Worm (Caenorhabditis elegans) whole organism, early embryonic: ENCODE results near the gene cux-7.
A peak's percentile ranks its signal among the peaks of the same experiment; 100 is the strongest.

Experiments
- B0310.2 ChIP-seq: sonication (generic microtip); optimal IDR thresholded peaks from 2 replicates; lab custom pipeline; 2016; ENCODE audit warnings: mild to moderate bottlenecking, missing genetic modification characterization, missing compliant biosample characterization
- F13C5.2 ChIP-seq: sonication (generic microtip); optimal IDR thresholded peaks from 2 replicates; lab custom pipeline; 2017; ENCODE audit warnings: mild to moderate bottlenecking, missing genetic modification characterization, inconsistent platforms, missing compliant biosample characterization
- aly-1 ChIP-seq: sonication (generic microtip); optimal IDR thresholded peaks from 2 replicates; lab custom pipeline; 2016; ENCODE audit warnings: missing genetic modification characterization, missing compliant biosample characterization
- ama-1 ChIP-seq: fragments of 150-350 bp; optimal IDR thresholded peaks from 2 replicates; lab custom pipeline; 2014
- ceh-13 ChIP-seq: fragments of 200-800 bp; sonication (Bioruptor generic); optimal IDR thresholded peaks from 2 replicates; lab custom pipeline; 2018; ENCODE audit warnings: mild to moderate bottlenecking, missing genetic modification characterization, missing compliant biosample characterization
- ceh-36 ChIP-seq: sonication (generic microtip); optimal IDR thresholded peaks from 2 replicates; lab custom pipeline; 2016; ENCODE audit warnings: missing genetic modification characterization, inconsistent platforms, missing compliant biosample characterization
- ets-7 ChIP-seq: sonication (generic microtip); optimal IDR thresholded peaks from 2 replicates; lab custom pipeline; 2016; ENCODE audit warnings: missing genotype, missing genetic modification characterization, missing compliant biosample characterization
- flt-1 ChIP-seq: fragments of 200-800 bp; sonication (Bioruptor generic); IDR thresholded peaks from 2 replicates; pipeline ENCODE4 v1.3.6; 2022; ENCODE audit warnings: missing genetic modification characterization, missing compliant biosample characterization
- hmbx-1 ChIP-seq: sonication (generic microtip); optimal IDR thresholded peaks from 2 replicates; lab custom pipeline; 2016; ENCODE audit warnings: mild to moderate bottlenecking, missing genetic modification characterization, missing compliant biosample characterization
- hmg-4 ChIP-seq: fragments of 200-800 bp; sonication (Bioruptor generic); optimal IDR thresholded peaks from 2 replicates; lab custom pipeline; 2018; ENCODE audit warnings: mild to moderate bottlenecking, missing genetic modification characterization, missing compliant biosample characterization
- hnd-1 ChIP-seq: sonication (generic microtip); optimal IDR thresholded peaks from 2 replicates; lab custom pipeline; 2016; ENCODE audit warnings: missing genetic modification characterization, missing compliant biosample characterization
- pes-1 ChIP-seq: fragments of 200-800 bp; sonication (Bioruptor generic); IDR thresholded peaks from 2 replicates; pipeline ENCODE4 v1.3.6; 2022; ENCODE audit warnings: missing genetic modification reagents, missing genetic modification characterization, missing compliant biosample characterization
- scrt-1 ChIP-seq: fragments of 200-800 bp; sonication (Bioruptor generic); IDR thresholded peaks from 2 replicates; pipeline ENCODE4 v1.3.6; 2022; ENCODE audit warnings: missing genetic modification characterization, missing compliant biosample characterization
- sea-1 ChIP-seq: fragments of 200-800 bp; sonication (Bioruptor generic); conservative IDR thresholded peaks from 2 replicates; pipeline ENCODE4 v1.3.6; 2022; ENCODE audit warnings: missing genetic modification characterization, missing compliant biosample characterization
- tbx-11 ChIP-seq: fragments of 200-800 bp; sonication (Bioruptor generic); IDR thresholded peaks from 2 replicates; pipeline ENCODE4 v1.3.6; 2022; ENCODE audit warnings: missing genetic modification characterization, missing compliant biosample characterization
- tbx-37 ChIP-seq: fragments of 200-800 bp; sonication (Bioruptor generic); conservative IDR thresholded peaks from 2 replicates; pipeline ENCODE4 v1.3.6; 2022; ENCODE audit warnings: missing genetic modification reagents, missing genetic modification characterization, missing compliant biosample characterization
- tra-4 ChIP-seq: sonication (generic microtip); optimal IDR thresholded peaks from 2 replicates; lab custom pipeline; 2017; ENCODE audit warnings: missing genetic modification characterization, missing compliant biosample characterization

Gene cux-7

DNA sequence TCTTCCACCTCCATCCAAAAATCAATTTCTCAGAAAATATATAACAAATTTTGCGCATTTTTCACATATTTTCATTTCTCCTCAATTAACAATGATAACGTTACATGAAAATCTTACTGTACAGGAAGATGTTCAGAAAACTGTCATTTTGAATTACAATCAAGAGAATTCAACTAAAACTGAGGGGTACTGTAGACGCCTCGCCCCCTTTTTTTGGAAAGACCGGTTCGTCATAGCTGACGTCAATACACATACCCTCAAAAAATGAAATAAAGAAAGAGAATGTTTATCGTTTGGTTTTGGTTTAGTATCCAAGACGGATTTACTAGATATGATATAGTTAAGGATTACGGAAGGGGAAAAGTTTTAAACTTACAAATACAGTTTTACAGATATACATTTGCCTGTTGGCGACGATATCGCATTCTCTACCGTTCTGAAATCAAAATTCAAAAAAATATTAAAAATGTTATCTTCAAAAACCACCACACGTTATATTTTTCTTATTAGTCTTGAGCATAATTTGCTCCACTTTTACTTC lies 37.4 kb upstream of the cux-7 start:
- TF ChIP-seq tra-4 (tag; lab: Kevin White, UChicago) (no peak), hmbx-1 (tag; lab: Kevin White, UChicago) (no peak), pes-1 (GFP tag; lab: Robert Waterston, UW) (no peak), ama-1 (lab: Kevin White, UChicago) (no peak), ets-7 (tag; lab: Kevin White, UChicago) (no peak), flt-1 (GFP tag; lab: Robert Waterston, UW) (no peak), F13C5.2 (tag; lab: Kevin White, UChicago) (no peak), tbx-11 (GFP tag; lab: Robert Waterston, UW) (no peak), B0310.2 (tag; lab: Kevin White, UChicago) (no peak), hmg-4 (GFP tag; lab: Kevin White, UChicago) (no peak), ceh-13 (GFP tag; lab: Kevin White, UChicago) (no peak), scrt-1 (GFP tag; lab: Robert Waterston, UW) (no peak), aly-1 (tag; lab: Kevin White, UChicago) (no peak), tbx-37 (no peak), sea-1 (no peak), ceh-36 (tag; lab: Kevin White, UChicago) (no peak), hnd-1 (tag; lab: Kevin White, UChicago) (no peak)

DNA sequence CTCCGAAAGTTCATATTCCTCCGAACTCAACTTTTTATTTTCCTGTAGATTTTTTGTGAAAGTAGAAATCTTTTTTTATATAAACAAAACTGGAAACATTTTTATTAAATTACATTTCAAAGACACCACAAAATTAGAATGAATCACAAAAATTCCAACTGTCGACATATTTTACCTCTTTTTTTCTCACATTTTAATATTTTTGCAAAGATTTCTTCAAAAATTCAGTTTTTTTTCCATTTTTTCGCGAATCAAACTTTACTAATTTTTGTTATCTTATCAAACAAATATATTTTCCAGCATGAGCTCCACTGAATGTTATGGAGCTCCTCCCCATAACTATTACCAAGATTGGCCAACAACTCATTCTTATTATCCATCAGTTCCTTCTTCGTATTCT lies 34.7 kb upstream of the cux-7 start, which contains the start of gene ceh-13:
Gene ceh-13, plus strand, starts transcription at position 301 of the 400 bp plus-strand sequence.
- TF ChIP-seq B0310.2 (tag; lab: Kevin White, UChicago) (no peak), pes-1 (GFP tag; lab: Robert Waterston, UW) (no peak), ama-1 (lab: Kevin White, UChicago) (no peak), sea-1 (no peak)

DNA sequence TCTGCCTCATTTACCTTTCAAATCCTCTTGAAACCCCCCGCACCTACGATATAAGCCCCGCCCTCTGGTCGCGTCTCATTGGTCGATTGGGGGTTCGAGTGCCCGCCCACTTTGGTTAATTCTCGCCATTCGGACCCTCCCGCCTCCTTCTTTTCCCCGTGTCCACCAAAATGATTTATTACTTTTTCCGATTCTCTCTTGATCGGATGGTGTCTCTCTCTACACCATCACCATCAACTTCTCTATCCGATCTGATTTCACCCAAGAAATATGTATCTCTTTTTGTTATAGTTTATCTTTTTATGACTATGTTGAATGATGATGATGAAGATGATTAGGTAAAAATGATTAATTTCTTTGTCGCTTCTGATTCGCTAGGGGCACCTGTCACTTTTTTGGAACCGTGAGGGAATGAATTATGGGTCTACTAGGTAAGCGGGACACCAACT lies 34.1 kb upstream of the cux-7 start:
- no peak for TF ChIP-seq F13C5.2 (tag; lab: Kevin White, UChicago)
- no peak for TF ChIP-seq pes-1 (GFP tag; lab: Robert Waterston, UW)
- TF ChIP-seq tbx-37, result no peak
- TF ChIP-seq hmg-4 (GFP tag; lab: Kevin White, UChicago), result peak; percentile 32
- peak; percentile 61 for TF ChIP-seq ceh-13 (GFP tag; lab: Kevin White, UChicago)
- TF ChIP-seq scrt-1 (GFP tag; lab: Robert Waterston, UW), result no peak
- TF ChIP-seq tbx-11 (GFP tag; lab: Robert Waterston, UW), result 0 out of 2 replicates have a peak, but pooled peaks have one; percentile 40
- 0 out of 2 replicates have a peak, but pooled peaks have one; percentile 45 for TF ChIP-seq sea-1
- no peak for TF ChIP-seq ceh-36 (tag; lab: Kevin White, UChicago)
- TF ChIP-seq ets-7 (tag; lab: Kevin White, UChicago), result no peak
- TF ChIP-seq tra-4 (tag; lab: Kevin White, UChicago), result no peak
- TF ChIP-seq hnd-1 (tag; lab: Kevin White, UChicago), result no peak
- TF ChIP-seq hmbx-1 (tag; lab: Kevin White, UChicago), result no peak
- TF ChIP-seq ama-1 (lab: Kevin White, UChicago), result no peak
- no peak for TF ChIP-seq B0310.2 (tag; lab: Kevin White, UChicago)
- no peak for TF ChIP-seq aly-1 (tag; lab: Kevin White, UChicago)
- no peak for TF ChIP-seq flt-1 (GFP tag; lab: Robert Waterston, UW)

DNA sequence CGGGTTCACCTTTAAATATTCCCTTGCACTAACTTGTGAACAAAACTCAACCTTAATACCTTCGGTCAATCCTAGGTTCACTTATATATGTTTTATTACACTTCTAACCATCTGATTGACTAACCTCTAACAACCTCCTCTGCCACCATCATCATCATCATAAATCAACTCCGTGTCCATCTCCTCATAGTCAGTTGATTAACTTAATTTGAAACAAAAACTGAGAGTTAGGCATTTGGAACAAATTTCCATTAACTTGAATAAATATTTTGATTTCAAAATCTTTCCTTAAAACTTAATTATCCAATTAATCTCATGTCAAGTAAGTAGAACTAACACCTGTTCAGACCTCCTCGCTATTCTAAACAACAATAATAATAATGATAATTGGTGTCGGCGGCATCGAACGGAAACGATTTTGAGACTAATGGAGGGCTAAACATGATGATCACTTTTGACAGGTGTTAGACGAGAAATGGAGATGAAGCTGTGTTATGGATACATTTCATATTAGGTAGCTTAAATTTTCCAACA lies 33.1 kb upstream of the cux-7 start:
- no peak for TF ChIP-seq F13C5.2 (tag; lab: Kevin White, UChicago)
- no peak for TF ChIP-seq aly-1 (tag; lab: Kevin White, UChicago)
- no peak for TF ChIP-seq B0310.2 (tag; lab: Kevin White, UChicago)
- TF ChIP-seq ets-7 (tag; lab: Kevin White, UChicago), result no peak
- no peak for TF ChIP-seq scrt-1 (GFP tag; lab: Robert Waterston, UW)
- no peak for TF ChIP-seq tbx-11 (GFP tag; lab: Robert Waterston, UW)
- no peak for TF ChIP-seq ama-1 (lab: Kevin White, UChicago)
- no peak for TF ChIP-seq hmg-4 (GFP tag; lab: Kevin White, UChicago)
- no peak for TF ChIP-seq flt-1 (GFP tag; lab: Robert Waterston, UW)
- no peak for TF ChIP-seq ceh-13 (GFP tag; lab: Kevin White, UChicago)
- no peak for TF ChIP-seq sea-1
- no peak for TF ChIP-seq hmbx-1 (tag; lab: Kevin White, UChicago)
- no peak for TF ChIP-seq tra-4 (tag; lab: Kevin White, UChicago)
- TF ChIP-seq ceh-36 (tag; lab: Kevin White, UChicago), result no peak
- no peak for TF ChIP-seq hnd-1 (tag; lab: Kevin White, UChicago)
- no peak for TF ChIP-seq pes-1 (GFP tag; lab: Robert Waterston, UW)
- no peak for TF ChIP-seq tbx-37

DNA sequence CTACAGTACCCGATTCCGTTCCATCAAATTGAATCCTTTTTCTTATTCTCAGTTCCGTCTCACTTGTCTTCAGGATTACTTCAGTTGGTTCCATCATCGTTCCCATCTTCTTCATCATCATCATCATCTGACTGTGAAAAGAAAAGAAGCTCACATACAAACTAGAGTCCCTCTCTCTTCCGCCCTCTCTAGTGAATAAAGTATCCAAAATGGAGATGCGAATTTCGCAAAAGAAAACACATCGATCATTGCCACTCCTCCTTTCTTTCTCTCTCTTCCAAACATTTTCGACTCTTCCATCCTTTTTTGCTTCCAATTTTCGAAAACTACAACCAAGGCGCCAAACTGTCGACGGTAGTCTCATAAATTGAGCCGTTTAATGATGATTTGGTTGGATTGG lies 32.2 kb upstream of the cux-7 start:
- TF ChIP-seq F13C5.2 (tag; lab: Kevin White, UChicago) (no peak), pes-1 (GFP tag; lab: Robert Waterston, UW) (no peak), ceh-36 (tag; lab: Kevin White, UChicago) (no peak), ama-1 (lab: Kevin White, UChicago) (no peak), tbx-37 (no peak), hnd-1 (tag; lab: Kevin White, UChicago) (no peak), tbx-11 (GFP tag; lab: Robert Waterston, UW) (no peak), tra-4 (tag; lab: Kevin White, UChicago) (no peak), ets-7 (tag; lab: Kevin White, UChicago) (no peak), aly-1 (tag; lab: Kevin White, UChicago) (no peak), scrt-1 (GFP tag; lab: Robert Waterston, UW) (no peak), sea-1 (no peak), ceh-13 (GFP tag; lab: Kevin White, UChicago) (no peak)

DNA sequence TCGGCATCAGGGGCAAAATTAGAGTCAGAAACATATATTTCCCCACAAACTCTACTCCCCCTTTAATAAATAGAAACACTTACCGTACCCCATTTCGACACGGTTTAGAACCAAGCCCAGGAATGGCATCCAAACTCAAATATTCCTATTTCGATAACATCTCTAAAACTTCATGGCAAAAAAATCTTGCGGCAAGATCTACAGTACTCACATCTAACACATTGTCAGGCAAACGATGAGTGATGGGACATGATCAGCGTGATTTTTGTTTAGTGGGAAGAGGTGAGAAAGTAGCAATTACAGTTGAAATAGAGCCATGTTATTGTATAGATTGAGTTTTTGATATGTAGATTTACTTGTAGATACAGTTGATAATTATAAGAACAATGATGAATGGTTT lies 30.3 kb upstream of the cux-7 start:
- peak; percentile 13 for TF ChIP-seq ceh-13 (GFP tag; lab: Kevin White, UChicago)
- no peak for TF ChIP-seq sea-1

DNA sequence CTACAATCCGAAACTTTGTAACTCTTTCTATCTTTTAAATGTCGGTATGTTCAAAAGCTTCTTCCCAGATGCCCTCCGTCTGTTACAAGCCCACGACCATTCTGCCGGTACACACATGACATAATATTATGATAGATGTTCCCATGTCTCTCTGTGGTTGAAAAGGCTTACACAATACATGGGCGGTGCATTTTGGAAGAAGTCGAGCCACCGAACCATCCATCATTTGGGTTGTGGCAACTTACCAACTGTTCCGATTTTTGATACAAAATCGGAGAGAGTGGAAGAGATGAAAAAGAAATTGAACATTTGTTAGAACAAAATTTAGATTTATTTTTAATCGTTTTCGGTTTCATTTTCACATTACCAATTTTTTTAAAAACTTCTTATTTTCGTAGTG lies 28.3 kb upstream of the cux-7 start:
- TF ChIP-seq aly-1 (tag; lab: Kevin White, UChicago) (no peak), F13C5.2 (tag; lab: Kevin White, UChicago) (no peak), ama-1 (lab: Kevin White, UChicago) (no peak), flt-1 (GFP tag; lab: Robert Waterston, UW) (no peak), B0310.2 (tag; lab: Kevin White, UChicago) (no peak), hnd-1 (tag; lab: Kevin White, UChicago) (no peak), pes-1 (GFP tag; lab: Robert Waterston, UW) (no peak), ceh-36 (tag; lab: Kevin White, UChicago) (no peak), tbx-37 (no peak), hmbx-1 (tag; lab: Kevin White, UChicago) (no peak), ceh-13 (GFP tag; lab: Kevin White, UChicago) (no peak), tra-4 (tag; lab: Kevin White, UChicago) (no peak), hmg-4 (GFP tag; lab: Kevin White, UChicago) (no peak), ets-7 (tag; lab: Kevin White, UChicago) (no peak), scrt-1 (GFP tag; lab: Robert Waterston, UW) (no peak), tbx-11 (GFP tag; lab: Robert Waterston, UW) (no peak), sea-1 (no peak)
